Worm (Caenorhabditis elegans) whole organism, mixed stage, embryonic: ENCODE data around the gene F42A9.11.

Source experiments
- M03D4.4 ChIP-seq: sonication (generic microtip); optimal IDR thresholded peaks from 2 replicates; lab custom pipeline; 2017; ENCODE audit warnings: mild to moderate bottlenecking, missing genetic modification characterization, missing compliant biosample characterization
- bed-3 ChIP-seq: fragments of 200-800 bp; sonication (Bioruptor generic); optimal IDR thresholded peaks from 3 replicates; lab custom pipeline; 2018; ENCODE audit warnings: mild to moderate bottlenecking, missing genetic modification characterization, moderate library complexity, missing compliant biosample characterization
- blmp-1 ChIP-seq: fragments of 150-350 bp; optimal IDR thresholded peaks from 2 replicates; lab custom pipeline; 2014; ENCODE audit warnings: missing biosample characterization, missing genetic modification characterization
- ceh-39 ChIP-seq: fragments of 150-350 bp; optimal IDR thresholded peaks from 2 replicates; lab custom pipeline; 2014; ENCODE audit warnings: missing biosample characterization, missing genetic modification characterization
- ceh-43 ChIP-seq: fragments of 200-800 bp; sonication (Bioruptor generic); optimal IDR thresholded peaks from 2 replicates; lab custom pipeline; 2018; ENCODE audit warnings: mild to moderate bottlenecking, missing genetic modification characterization, moderate library complexity, missing compliant biosample characterization
- ceh-83 ChIP-seq: fragments of 200-800 bp; sonication (Bioruptor generic); optimal IDR thresholded peaks from 2 replicates; lab custom pipeline; 2018; ENCODE audit warnings: mild to moderate bottlenecking, missing genetic modification characterization, missing compliant biosample characterization
- ces-1 ChIP-seq: fragments of 150-350 bp; optimal IDR thresholded peaks from 2 replicates; lab custom pipeline; 2014; ENCODE audit warnings: missing biosample characterization, missing genetic modification reagents, missing genetic modification characterization
- cnd-1 ChIP-seq: fragments of 200-800 bp; sonication (Bioruptor generic); optimal IDR thresholded peaks from 2 replicates; lab custom pipeline; 2018; ENCODE audit warnings: mild to moderate bottlenecking, missing genetic modification characterization, missing compliant biosample characterization
- drap-1 ChIP-seq: fragments of 200-800 bp; sonication (Bioruptor generic); optimal IDR thresholded peaks from 3 replicates; lab custom pipeline; 2018; ENCODE audit warnings: mild to moderate bottlenecking, missing genetic modification characterization, missing compliant biosample characterization
- elt-1 ChIP-seq: sonication (generic microtip); optimal IDR thresholded peaks from 2 replicates; lab custom pipeline; 2017; ENCODE audit warnings: missing genetic modification characterization, mild to moderate bottlenecking, missing compliant biosample characterization, antibody characterized with exemption, moderate library complexity, borderline replicate concordance; ENCODE audit not compliant: insufficient read depth
- elt-3 ChIP-seq: fragments of 150-350 bp; optimal IDR thresholded peaks from 2 replicates; lab custom pipeline; 2014; ENCODE audit warnings: missing biosample characterization, missing genetic modification characterization
- flh-1 ChIP-seq: fragments of 200-800 bp; sonication (Bioruptor generic); optimal IDR thresholded peaks from 2 replicates; lab custom pipeline; 2018; ENCODE audit warnings: mild to moderate bottlenecking, missing genetic modification characterization, moderate library complexity, missing compliant biosample characterization
- ham-2 ChIP-seq: fragments of 200-800 bp; sonication (Bioruptor generic); optimal IDR thresholded peaks from 2 replicates; lab custom pipeline; 2018; ENCODE audit warnings: mild to moderate bottlenecking, missing genetic modification characterization, missing compliant biosample characterization
- hlh-1 ChIP-seq: fragments of 150-350 bp; optimal IDR thresholded peaks from 2 replicates; lab custom pipeline; 2014; ENCODE audit warnings: missing biosample characterization, missing genetic modification reagents, missing genetic modification characterization
- lin-13 ChIP-seq: fragments of 150-350 bp; optimal IDR thresholded peaks from 2 replicates; lab custom pipeline; 2014; ENCODE audit warnings: missing biosample characterization, missing genetic modification characterization
- lin-32 ChIP-seq: fragments of 200-800 bp; sonication (Bioruptor generic); optimal IDR thresholded peaks from 2 replicates; lab custom pipeline; 2018; ENCODE audit warnings: mild to moderate bottlenecking, missing genetic modification characterization, missing compliant biosample characterization
- lsy-2 ChIP-seq: fragments of 150-350 bp; optimal IDR thresholded peaks from 2 replicates; lab custom pipeline; 2014; ENCODE audit warnings: missing biosample characterization, missing genetic modification characterization
- mab-5 ChIP-seq: fragments of 150-350 bp; optimal IDR thresholded peaks from 2 replicates; lab custom pipeline; 2014; ENCODE audit warnings: missing biosample characterization, missing genetic modification characterization
- mep-1 ChIP-seq: fragments of 150-350 bp; optimal IDR thresholded peaks from 2 replicates; lab custom pipeline; 2017; ENCODE audit warnings: missing biosample characterization, missing genetic modification reagents, missing genetic modification characterization, inconsistent platforms
- mls-2 ChIP-seq: sonication (generic microtip); optimal IDR thresholded peaks from 2 replicates; lab custom pipeline; 2016; ENCODE audit warnings: mild to moderate bottlenecking, missing genetic modification characterization, moderate library complexity, missing compliant biosample characterization
- nhr-2 ChIP-seq: fragments of 150-350 bp; optimal IDR thresholded peaks from 2 replicates; lab custom pipeline; 2014; ENCODE audit warnings: missing biosample characterization, missing genetic modification characterization
- nhr-237 ChIP-seq: fragments of 150-350 bp; optimal IDR thresholded peaks from 2 replicates; lab custom pipeline; 2014; ENCODE audit warnings: missing biosample characterization, missing genetic modification characterization
- nhr-28 ChIP-seq: fragments of 150-350 bp; optimal IDR thresholded peaks from 2 replicates; lab custom pipeline; 2014; ENCODE audit warnings: missing biosample characterization, missing genetic modification characterization
- nhr-76 ChIP-seq: sonication (generic microtip); optimal IDR thresholded peaks from 2 replicates; lab custom pipeline; 2017; ENCODE audit warnings: missing biosample characterization, missing genetic modification characterization
- pha-4 ChIP-seq: fragments of 150-350 bp; optimal IDR thresholded peaks from 2 replicates; lab custom pipeline; 2018; ENCODE audit warnings: missing biosample characterization, missing genetic modification reagents, missing genetic modification characterization
- sem-2 ChIP-seq: fragments of 200-800 bp; sonication (Bioruptor generic); optimal IDR thresholded peaks from 2 replicates; lab custom pipeline; 2018; ENCODE audit warnings: mild to moderate bottlenecking, missing genetic modification characterization, missing compliant biosample characterization
- snpc-4 ChIP-seq: fragments of 150-350 bp; optimal IDR thresholded peaks from 2 replicates; lab custom pipeline; 2014; ENCODE audit warnings: missing biosample characterization, missing genetic modification characterization
- sptf-1 ChIP-seq: sonication (generic microtip); optimal IDR thresholded peaks from 2 replicates; lab custom pipeline; 2017; ENCODE audit warnings: mild to moderate bottlenecking, missing genetic modification characterization, moderate library complexity, missing compliant biosample characterization
- tbx-8 ChIP-seq: fragments of 200-800 bp; sonication (Bioruptor generic); optimal IDR thresholded peaks from 2 replicates; lab custom pipeline; 2018; ENCODE audit warnings: mild to moderate bottlenecking, missing genetic modification characterization, moderate library complexity, missing compliant biosample characterization
- unc-120 ChIP-seq: sonication (generic microtip); optimal IDR thresholded peaks from 2 replicates; lab custom pipeline; 2017; ENCODE audit warnings: missing genetic modification characterization, missing compliant biosample characterization; ENCODE audit not compliant: poor library complexity, severe bottlenecking
- unc-39 ChIP-seq: fragments of 150-350 bp; optimal IDR thresholded peaks from 2 replicates; lab custom pipeline; 2014; ENCODE audit warnings: missing biosample characterization, missing genetic modification characterization
- unc-62 ChIP-seq: fragments of 150-350 bp; optimal IDR thresholded peaks from 2 replicates; lab custom pipeline; 2014; ENCODE audit warnings: missing biosample characterization, missing genetic modification reagents, missing genetic modification characterization
- zip-8 ChIP-seq: fragments of 150-350 bp; optimal IDR thresholded peaks from 2 replicates; lab custom pipeline; 2014; ENCODE audit warnings: missing biosample characterization, missing genetic modification characterization
- ztf-11 ChIP-seq: fragments of 150-350 bp; optimal IDR thresholded peaks from 2 replicates; lab custom pipeline; 2014; ENCODE audit warnings: missing biosample characterization, missing genetic modification characterization

F42A9.11 gene

DNA sequence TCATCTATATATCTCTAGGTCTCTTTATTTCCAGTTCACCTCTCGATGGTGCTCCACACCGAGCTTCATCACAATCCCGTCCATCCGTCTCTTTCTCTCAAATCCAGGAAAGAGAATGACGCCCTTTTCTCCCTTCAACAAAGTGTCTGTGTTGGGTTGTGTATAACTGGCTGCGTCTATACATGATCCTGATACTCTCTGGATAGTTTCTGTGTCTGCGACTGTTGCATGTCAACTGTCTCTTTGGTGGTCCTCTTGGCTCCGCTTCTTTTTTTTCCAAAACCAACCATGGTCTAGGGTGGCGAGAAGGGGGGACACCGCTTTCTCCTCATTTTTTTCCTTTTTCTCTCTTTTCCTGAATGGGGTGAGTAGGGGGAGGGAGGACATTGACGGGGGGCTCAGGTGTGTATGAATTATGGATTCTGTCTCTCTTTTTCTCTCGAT is 2.2 kb downstream of the F42A9.11 start:
- TF ChIP-seq unc-62, result peak; percentile 67
- TF ChIP-seq ces-1 (GFP tag; lab: Kevin White, UChicago), result peak; percentile 27
- TF ChIP-seq ceh-83 (GFP tag; lab: Kevin White, UChicago), result no peak
- TF ChIP-seq nhr-237 (tag; lab: Kevin White, UChicago), result peak; percentile 1
- peak; percentile 59 for TF ChIP-seq hlh-1 (tag; lab: Kevin White, UChicago)
- no peak for TF ChIP-seq sem-2 (GFP tag; lab: Kevin White, UChicago)
- TF ChIP-seq unc-120 (tag; lab: Kevin White, UChicago), result peak; percentile 94
- peak; percentile 4 for TF ChIP-seq drap-1 (GFP tag; lab: Kevin White, UChicago)
- TF ChIP-seq, all 35 proteins: peak for 6

DNA sequence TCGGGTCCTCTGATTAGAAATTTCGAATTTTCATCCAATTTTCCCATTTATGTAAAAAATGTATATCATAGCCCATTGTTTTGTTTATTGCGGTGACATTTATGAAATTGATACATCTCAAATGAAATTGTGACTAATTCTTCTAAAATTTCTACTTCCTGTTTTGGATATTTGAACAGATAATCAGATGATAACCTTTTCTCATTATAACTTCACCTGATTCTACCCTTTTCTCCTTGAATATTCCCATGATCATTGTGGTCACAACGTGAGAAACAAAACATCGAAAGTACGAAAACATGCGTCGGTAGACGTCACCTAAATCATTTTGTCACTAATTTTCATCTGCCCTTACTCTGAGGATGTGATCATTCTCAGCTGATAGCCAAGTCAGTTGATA is 2.8 kb downstream of the F42A9.11 start:
- TF ChIP-seq ceh-83 (GFP tag; lab: Kevin White, UChicago), result no peak
- TF ChIP-seq ces-1 (GFP tag; lab: Kevin White, UChicago), result no peak
- TF ChIP-seq mab-5 (tag; lab: Kevin White, UChicago), result no peak
- TF ChIP-seq elt-1, result no peak
- no peak for TF ChIP-seq nhr-237 (tag; lab: Kevin White, UChicago)
- TF ChIP-seq bed-3, result no peak
- TF ChIP-seq nhr-2, result no peak
- no peak for TF ChIP-seq nhr-28 (tag; lab: Kevin White, UChicago)
- TF ChIP-seq nhr-76 (tag; lab: Kevin White, UChicago), result no peak
- no peak for TF ChIP-seq elt-3
- no peak for TF ChIP-seq cnd-1
- TF ChIP-seq unc-62, result no peak

DNA sequence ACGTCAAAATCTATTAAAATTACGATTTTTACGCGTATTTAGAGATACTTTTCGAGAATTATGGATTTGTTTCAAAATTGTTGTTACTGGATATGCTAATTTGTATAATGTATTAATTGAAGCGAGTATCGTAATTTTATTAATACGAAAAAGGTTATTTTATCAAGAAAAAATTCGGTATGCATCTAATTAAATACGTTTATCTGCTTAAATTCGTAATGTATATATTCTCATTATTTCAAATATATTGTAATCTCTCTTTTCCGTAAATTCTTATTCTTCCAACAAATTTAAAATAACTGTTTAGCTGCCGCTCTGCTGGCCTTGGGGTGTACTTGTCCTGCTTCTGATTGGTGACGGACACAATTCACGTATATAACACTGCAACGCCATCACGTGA is 3.6 kb downstream of the F42A9.11 start, which contains the start of gene dgk-4:
Gene dgk-4 (plus strand): TSS at position 301 of the 400 bp plus-strand sequence.
- no peak for TF ChIP-seq sptf-1 (tag; lab: Kevin White, UChicago)
- no peak for TF ChIP-seq mep-1 (tag; lab: Kevin White, UChicago)
- TF ChIP-seq lin-32, result no peak
- TF ChIP-seq unc-62, result no peak
- no peak for TF ChIP-seq ceh-39 (tag; lab: Kevin White, UChicago)
- no peak for TF ChIP-seq M03D4.4 (tag; lab: Kevin White, UChicago)
- no peak for TF ChIP-seq ceh-83 (GFP tag; lab: Kevin White, UChicago)
- TF ChIP-seq mab-5 (tag; lab: Kevin White, UChicago), result no peak
- no peak for TF ChIP-seq drap-1 (GFP tag; lab: Kevin White, UChicago)
- TF ChIP-seq snpc-4 (tag; lab: Kevin White, UChicago), result no peak
- no peak for TF ChIP-seq cnd-1

DNA sequence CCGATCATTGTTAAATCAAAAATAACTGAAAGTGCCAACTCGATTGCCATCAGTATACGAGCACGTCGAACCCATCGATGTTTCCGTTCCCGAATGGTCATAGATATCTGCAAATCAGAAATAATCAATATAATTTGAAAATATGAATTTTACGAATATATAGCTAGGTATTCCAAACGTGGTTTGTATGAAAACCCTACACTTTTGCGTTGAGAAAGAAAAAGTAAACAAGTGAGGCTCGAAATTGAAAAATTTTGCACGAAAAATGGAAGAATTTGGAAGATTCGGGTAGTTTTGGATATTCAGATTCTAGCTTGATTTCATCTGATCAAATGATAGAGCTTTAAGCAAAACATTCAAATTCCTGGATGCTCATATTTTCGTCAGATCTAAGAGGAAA is 11.3 kb downstream of the F42A9.11 start, which contains the start of gene F42A9.9:
Gene F42A9.9 (minus strand): TSS at position 101 of the 400 bp plus-strand sequence.
- no peak for TF ChIP-seq sptf-1 (tag; lab: Kevin White, UChicago)
- no peak for TF ChIP-seq nhr-237 (tag; lab: Kevin White, UChicago)
- TF ChIP-seq hlh-1 (tag; lab: Kevin White, UChicago), result no peak
- TF ChIP-seq nhr-2, result no peak
- TF ChIP-seq cnd-1, result no peak
- TF ChIP-seq pha-4 (tag; lab: Kevin White, UChicago), result no peak
- no peak for TF ChIP-seq bed-3
- TF ChIP-seq lin-32, result no peak
- no peak for TF ChIP-seq unc-62

DNA sequence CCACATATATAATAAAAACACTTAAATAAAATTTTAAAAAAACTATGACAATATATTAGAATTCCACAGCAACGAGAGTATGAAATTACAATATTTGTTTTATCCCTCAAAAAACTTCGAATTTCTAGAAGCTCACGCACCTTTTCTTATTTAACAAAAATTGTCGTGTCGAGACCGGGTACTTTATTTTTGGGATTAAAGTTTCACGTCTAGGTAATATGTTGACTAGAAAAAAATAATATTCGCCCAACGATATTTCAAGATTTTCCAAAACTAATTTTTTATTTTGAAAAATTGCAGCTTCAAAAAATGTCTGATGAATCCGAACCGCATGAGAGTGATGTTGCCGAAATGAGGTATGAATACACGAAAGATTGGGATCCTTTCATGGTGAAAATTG is 17.0 kb downstream of the F42A9.11 start, which contains the start of gene C49C8.3:
Gene C49C8.3 (plus strand): TSS at position 301 of the 400 bp plus-strand sequence.
- TF ChIP-seq cnd-1, result no peak
- TF ChIP-seq bed-3, result no peak
- no peak for TF ChIP-seq sem-2 (GFP tag; lab: Kevin White, UChicago)
- TF ChIP-seq zip-8 (tag; lab: Kevin White, UChicago), result no peak
- no peak for TF ChIP-seq ceh-43 (GFP tag; lab: Kevin White, UChicago)
- TF ChIP-seq ceh-83 (GFP tag; lab: Kevin White, UChicago), result no peak
- TF ChIP-seq M03D4.4 (tag; lab: Kevin White, UChicago), result no peak
- TF ChIP-seq nhr-237 (tag; lab: Kevin White, UChicago), result no peak
- no peak for TF ChIP-seq nhr-76 (tag; lab: Kevin White, UChicago)
- no peak for TF ChIP-seq ceh-39 (tag; lab: Kevin White, UChicago)
- no peak for TF ChIP-seq flh-1 (GFP tag; lab: Kevin White, UChicago)
- no peak for TF ChIP-seq lin-32
- no peak for TF ChIP-seq blmp-1
- TF ChIP-seq lsy-2, result no peak
- TF ChIP-seq unc-120 (tag; lab: Kevin White, UChicago), result no peak
- no peak for TF ChIP-seq nhr-2
- TF ChIP-seq elt-3, result no peak

DNA sequence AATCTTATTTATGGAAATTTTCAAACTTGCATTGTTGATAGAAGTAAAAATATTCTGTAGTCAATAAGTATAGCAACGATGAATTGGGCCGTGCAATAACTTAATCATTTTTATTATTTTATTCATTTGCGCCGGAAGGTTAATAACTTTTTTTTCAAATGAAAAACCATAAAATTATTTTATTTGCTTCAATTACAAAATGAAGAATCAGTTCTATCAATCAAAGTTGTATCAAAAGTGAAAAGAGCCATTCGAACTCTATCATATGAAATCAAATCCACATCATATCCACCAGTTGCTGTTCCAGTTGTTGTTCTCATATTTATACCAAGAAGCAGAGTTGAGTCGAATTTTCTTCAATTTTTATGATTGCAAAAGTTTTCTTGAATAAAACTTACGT is 21.1 kb downstream of the F42A9.11 start, which contains the start of gene cyp-33E1:
Gene cyp-33E1 (minus strand): TSS at position 101 of the 400 bp plus-strand sequence.
- no peak for TF ChIP-seq elt-3
- no peak for TF ChIP-seq zip-8 (tag; lab: Kevin White, UChicago)
- no peak for TF ChIP-seq sem-2 (GFP tag; lab: Kevin White, UChicago)
- TF ChIP-seq ztf-11 (tag; lab: Kevin White, UChicago), result no peak
- no peak for TF ChIP-seq tbx-8 (GFP tag; lab: Kevin White, UChicago)
- TF ChIP-seq nhr-237 (tag; lab: Kevin White, UChicago), result no peak
- TF ChIP-seq bed-3, result no peak
- no peak for TF ChIP-seq blmp-1
- no peak for TF ChIP-seq unc-39 (tag; lab: Kevin White, UChicago)
- TF ChIP-seq hlh-1 (tag; lab: Kevin White, UChicago), result no peak
- TF ChIP-seq nhr-2, result no peak
- TF ChIP-seq unc-62, result no peak
- no peak for TF ChIP-seq mls-2 (tag; lab: Kevin White, UChicago)
- no peak for TF ChIP-seq ham-2 (GFP tag; lab: Kevin White, UChicago)
- no peak for TF ChIP-seq ceh-39 (tag; lab: Kevin White, UChicago)
- TF ChIP-seq cnd-1, result no peak
- no peak for TF ChIP-seq lin-13
- no peak for TF ChIP-seq ces-1 (GFP tag; lab: Kevin White, UChicago)
- TF ChIP-seq, all 35 proteins: peak for 0
